Fruit fly (Drosophila melanogaster): Measurements from ENCODE around the gene mRpS10.

dm6 chr3R:15277926-15278869, 48.7 kb downstream of the mRpS10 start, which contains the start of the genes MRG15 and Tm1:
- no peak for TF ChIP-seq CG17806 (tag; optimal IDR thresholded peaks at IDR 0.05)
- TF ChIP-seq Snoo (tag; optimal IDR thresholded peaks at IDR 0.05), result no peak
- no peak for TF ChIP-seq Ets98B (GFP tag; IDR thresholded peaks at IDR 0.05)
- no peak for TF ChIP-seq EcR (GFP tag; optimal IDR thresholded peaks at IDR 0.05)
- TF ChIP-seq CG9948 (tag; optimal IDR thresholded peaks at IDR 0.05), result no peak

Measured in whole organism, pupa.